Fruit fly (Drosophila melanogaster): ENCODE measurements around the gene UQCR-14.

Gene UQCR-14

dm6 chrX:16330659-16331058, 44.6 kb downstream of the UQCR-14 start, which contains the start of gene CG9919:
TSS of gene CG9919 (minus strand) at chrX:16330759.
- TF ChIP-seq CG11617 (GFP tag; optimal IDR thresholded peaks at IDR 0.05) (no peak), CG14711 (tag; optimal IDR thresholded peaks at IDR 0.05) (no peak)

DNA sequence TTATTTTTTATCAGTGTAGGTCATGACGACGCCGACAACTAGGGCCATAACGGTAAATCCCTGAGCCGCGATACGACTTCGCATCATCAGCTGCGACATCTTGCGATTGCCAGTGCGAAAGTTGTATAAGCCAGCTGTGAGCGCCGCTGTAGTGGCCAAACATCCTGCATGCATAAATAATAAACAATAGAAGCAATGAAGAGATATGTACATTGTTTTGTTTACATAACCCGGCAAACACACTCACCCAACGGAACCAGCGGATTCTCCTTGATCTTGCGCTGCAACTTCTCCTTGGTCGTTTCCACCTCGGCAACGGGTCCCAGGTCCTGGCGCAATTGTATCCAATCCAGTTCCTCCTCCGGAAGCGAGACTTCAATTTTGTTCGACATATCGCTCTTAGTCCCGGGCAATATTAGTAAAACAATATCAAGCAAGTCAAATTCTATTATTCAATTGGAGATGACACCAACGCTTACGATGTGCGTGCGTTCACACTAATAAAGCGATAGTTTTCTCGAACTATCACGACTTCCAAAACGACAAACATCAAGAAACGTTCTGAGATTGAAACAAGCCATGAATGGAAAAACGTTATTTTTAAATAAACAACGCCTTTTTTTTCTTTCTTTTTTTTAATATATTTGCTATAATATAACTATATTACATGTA, 45.6 kb downstream of the UQCR-14 start:
- TF ChIP-seq CG11617 (GFP tag; optimal IDR thresholded peaks at IDR 0.05) (peak; percentile 28), pad (GFP tag; optimal IDR thresholded peaks at IDR 0.05) (peak; percentile 11), bab1 (GFP tag; optimal IDR thresholded peaks at IDR 0.05) (peak; percentile 6), ovo (GFP tag; optimal IDR thresholded peaks at IDR 0.05) (peak; percentile 54), Mnt (GFP tag; optimal IDR thresholded peaks at IDR 0.05) (peak; percentile 21), toe (GFP tag; optimal IDR thresholded peaks at IDR 0.05) (no peak), Crg-1 (GFP tag; optimal IDR thresholded peaks at IDR 0.05) (no peak)

- TF ChIP-seq CG7101 (tag; optimal IDR thresholded peaks at IDR 0.05) = peak; percentile 98
- TF ChIP-seq pad (GFP tag; optimal IDR thresholded peaks at IDR 0.05) = peak; percentile 91
- TF ChIP-seq bab1 (GFP tag; optimal IDR thresholded peaks at IDR 0.05) = peak; percentile 95
- peak; percentile 98 for TF ChIP-seq CG11617 (GFP tag; optimal IDR thresholded peaks at IDR 0.05)
- TF ChIP-seq cic (GFP tag; optimal IDR thresholded peaks at IDR 0.05) = peak; percentile 83
- TF ChIP-seq CG1620 (GFP tag; optimal IDR thresholded peaks at IDR 0.05) = peak; percentile 82
- peak; percentile 83 for TF ChIP-seq toe (GFP tag; optimal IDR thresholded peaks at IDR 0.05)
- TF ChIP-seq CG33017 (tag; optimal IDR thresholded peaks at IDR 0.05) = peak; percentile 95
- peak; percentile 88 for TF ChIP-seq Mnt (GFP tag; optimal IDR thresholded peaks at IDR 0.05)
- TF ChIP-seq CG5204 (GFP tag; optimal IDR thresholded peaks at IDR 0.05) = peak; percentile 94
- TF ChIP-seq kay (GFP tag; ENCODE audit: borderline replicate concordance) = peak; percentile 80
- peak; percentile 84 for TF ChIP-seq Clk (GFP tag; optimal IDR thresholded peaks at IDR 0.05)
- no peak for TF ChIP-seq Hr96 (GFP tag; optimal IDR thresholded peaks at IDR 0.05)
- peak; percentile 95 for TF ChIP-seq CG12768 (GFP tag; optimal IDR thresholded peaks at IDR 0.05)
- peak; percentile 94 for TF ChIP-seq CG14711 (tag; optimal IDR thresholded peaks at IDR 0.05)
- peak; percentile 85 for TF ChIP-seq tj (GFP tag; optimal IDR thresholded peaks at IDR 0.05)
- peak; percentile 95 for TF ChIP-seq CG7045 (GFP tag; optimal IDR thresholded peaks at IDR 0.05)
- peak; percentile 95 for TF ChIP-seq ovo (GFP tag; optimal IDR thresholded peaks at IDR 0.05)
- TF ChIP-seq Crg-1 (GFP tag; optimal IDR thresholded peaks at IDR 0.05) = peak; percentile 92
- no peak for TF ChIP-seq cnc (optimal IDR thresholded peaks at IDR 0.05)
Observed at dm6 chrX:16332615-16333288, 46.7 kb downstream of the UQCR-14 start.

DNA sequence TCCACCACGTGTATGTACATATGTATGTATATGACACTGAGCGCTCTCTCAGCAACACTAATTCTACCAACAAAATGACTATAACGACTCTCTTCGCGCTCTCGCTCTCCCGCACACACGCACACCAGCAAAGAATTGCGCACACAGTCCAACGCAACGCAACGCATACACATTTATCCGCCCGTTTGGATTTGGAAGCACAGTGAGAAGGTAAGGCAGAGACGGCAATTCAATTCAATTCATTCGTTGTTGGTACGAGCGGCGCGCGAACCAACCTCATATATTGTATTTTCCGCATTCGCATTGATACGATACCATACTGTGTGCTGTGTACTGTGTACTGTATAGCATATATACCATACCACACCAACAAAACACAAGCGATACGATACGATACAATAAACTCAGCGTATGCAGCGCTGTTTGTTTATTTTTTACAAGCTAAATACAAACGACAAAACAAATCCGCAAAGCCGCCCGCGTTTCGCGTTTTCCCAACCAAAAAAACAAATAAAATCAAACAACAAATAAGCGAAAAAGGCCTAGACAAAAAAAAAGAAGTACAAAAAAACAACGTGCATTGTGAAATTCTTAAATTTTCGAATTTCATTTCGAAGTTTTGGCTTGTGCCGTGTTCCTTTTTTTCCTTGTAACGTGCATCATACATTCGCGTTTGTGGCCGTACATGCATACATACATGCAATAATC, 47.5 kb downstream of the UQCR-14 start, which contains the start of the genes CG9921 and Dsp1:
Gene CG9921 (minus strand): TSS at position 167 of the 708 bp plus-strand sequence.
Gene Dsp1 (plus strand): TSS at position 179 of the 708 bp plus-strand sequence.
- TF ChIP-seq cnc (optimal IDR thresholded peaks at IDR 0.05) = no peak
- TF ChIP-seq CG1620 (GFP tag; optimal IDR thresholded peaks at IDR 0.05) = peak; percentile 16
- no peak for TF ChIP-seq toe (GFP tag; optimal IDR thresholded peaks at IDR 0.05)
- peak; percentile 24 for TF ChIP-seq bab1 (GFP tag; optimal IDR thresholded peaks at IDR 0.05)
- peak; percentile 93 for TF ChIP-seq Mnt (GFP tag; optimal IDR thresholded peaks at IDR 0.05)
- peak; percentile 22 for TF ChIP-seq CG14711 (tag; optimal IDR thresholded peaks at IDR 0.05)
- TF ChIP-seq cic (GFP tag; optimal IDR thresholded peaks at IDR 0.05) = peak; percentile 96
- no peak for TF ChIP-seq CG5204 (GFP tag; optimal IDR thresholded peaks at IDR 0.05)
- TF ChIP-seq Crg-1 (GFP tag; optimal IDR thresholded peaks at IDR 0.05) = no peak
- peak; percentile 13 for TF ChIP-seq ovo (GFP tag; optimal IDR thresholded peaks at IDR 0.05)
- TF ChIP-seq Hr96 (GFP tag; optimal IDR thresholded peaks at IDR 0.05) = peak; percentile 20
- TF ChIP-seq CG7101 (tag; optimal IDR thresholded peaks at IDR 0.05) = peak; percentile 1
- peak; percentile 6 for TF ChIP-seq kay (GFP tag; ENCODE audit: borderline replicate concordance)
- TF ChIP-seq tj (GFP tag; optimal IDR thresholded peaks at IDR 0.05) = no peak
- no peak for TF ChIP-seq Clk (GFP tag; optimal IDR thresholded peaks at IDR 0.05)
- peak; percentile 38 for TF ChIP-seq CG12768 (GFP tag; optimal IDR thresholded peaks at IDR 0.05)

DNA sequence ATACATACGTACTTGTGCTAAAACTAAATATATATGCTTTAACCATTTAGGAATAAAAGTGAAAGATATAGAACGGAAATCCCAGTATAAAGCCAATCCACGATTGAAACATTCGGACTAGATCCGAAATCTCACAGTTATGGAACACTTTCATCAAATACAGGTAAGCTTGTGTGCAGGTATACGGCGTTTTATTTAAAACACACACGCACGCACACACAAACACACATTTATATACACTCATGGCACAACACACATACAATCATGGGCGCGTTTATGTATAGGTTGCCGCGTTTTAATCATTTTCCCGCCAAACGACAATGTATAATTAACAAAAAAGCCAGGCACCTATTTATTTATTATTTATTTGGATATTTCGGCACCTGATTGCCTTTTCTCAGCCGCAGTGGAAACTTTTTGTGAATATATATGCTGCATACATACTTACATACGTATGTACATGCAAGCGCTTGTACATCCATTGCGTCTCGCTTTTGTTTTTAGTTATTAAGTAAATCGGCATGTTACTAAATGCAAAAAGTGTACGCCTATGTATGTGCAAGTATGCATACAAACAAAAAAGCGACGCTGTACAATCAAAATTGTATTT, 48.3 kb downstream of the UQCR-14 start:
- TF ChIP-seq Mnt (GFP tag; optimal IDR thresholded peaks at IDR 0.05) (peak; percentile 43), toe (GFP tag; optimal IDR thresholded peaks at IDR 0.05) (no peak), cic (GFP tag; optimal IDR thresholded peaks at IDR 0.05) (peak; percentile 20)

DNA sequence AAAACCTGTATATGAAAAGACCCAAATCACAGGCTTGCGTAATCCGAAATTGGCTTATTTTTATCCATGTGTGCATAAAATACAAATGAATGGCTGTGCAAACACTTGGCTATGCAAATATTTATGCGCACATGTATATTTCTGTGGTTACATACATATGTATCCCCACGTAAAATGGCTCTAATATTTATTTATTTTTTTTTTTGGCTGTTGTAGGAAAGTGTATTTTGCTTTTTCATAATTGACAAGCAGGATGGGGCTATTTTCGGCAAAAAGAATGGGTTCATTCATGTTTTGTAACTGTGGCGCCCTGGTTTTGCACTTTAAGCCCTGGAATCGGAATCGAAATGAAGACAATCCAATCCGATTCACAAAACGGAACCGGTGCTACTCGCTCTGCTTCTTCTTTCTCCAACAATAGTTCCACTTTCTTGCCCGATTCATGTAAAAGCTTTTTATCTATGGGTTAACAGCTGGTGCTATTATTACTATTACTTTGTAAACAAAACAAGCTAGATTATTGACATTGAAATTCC, 49.1 kb downstream of the UQCR-14 start:
- TF ChIP-seq CG7101 (tag; optimal IDR thresholded peaks at IDR 0.05) = peak; percentile 86
- TF ChIP-seq pad (GFP tag; optimal IDR thresholded peaks at IDR 0.05) = peak; percentile 53
- no peak for TF ChIP-seq Hr96 (GFP tag; optimal IDR thresholded peaks at IDR 0.05)
- peak; percentile 79 for TF ChIP-seq Crg-1 (GFP tag; optimal IDR thresholded peaks at IDR 0.05)
- TF ChIP-seq cnc (optimal IDR thresholded peaks at IDR 0.05) = no peak
- TF ChIP-seq toe (GFP tag; optimal IDR thresholded peaks at IDR 0.05) = peak; percentile 51
- TF ChIP-seq cic (GFP tag; optimal IDR thresholded peaks at IDR 0.05) = peak; percentile 28
- TF ChIP-seq ovo (GFP tag; optimal IDR thresholded peaks at IDR 0.05) = peak; percentile 70
- TF ChIP-seq Clk (GFP tag; optimal IDR thresholded peaks at IDR 0.05) = no peak
- TF ChIP-seq bab1 (GFP tag; optimal IDR thresholded peaks at IDR 0.05) = peak; percentile 62
- TF ChIP-seq CG33017 (tag; optimal IDR thresholded peaks at IDR 0.05) = peak; percentile 64
- peak; percentile 58 for TF ChIP-seq CG7045 (GFP tag; optimal IDR thresholded peaks at IDR 0.05)
- peak; percentile 47 for TF ChIP-seq kay (GFP tag; ENCODE audit: borderline replicate concordance)
- peak; percentile 89 for TF ChIP-seq CG11617 (GFP tag; optimal IDR thresholded peaks at IDR 0.05)
- peak; percentile 70 for TF ChIP-seq CG5204 (GFP tag; optimal IDR thresholded peaks at IDR 0.05)
- TF ChIP-seq CG1620 (GFP tag; optimal IDR thresholded peaks at IDR 0.05) = peak; percentile 57
- TF ChIP-seq tj (GFP tag; optimal IDR thresholded peaks at IDR 0.05) = peak; percentile 75
- TF ChIP-seq CG12768 (GFP tag; optimal IDR thresholded peaks at IDR 0.05) = peak; percentile 65
- peak; percentile 89 for TF ChIP-seq Mnt (GFP tag; optimal IDR thresholded peaks at IDR 0.05)
- peak; percentile 75 for TF ChIP-seq CG14711 (tag; optimal IDR thresholded peaks at IDR 0.05)
